Worm (Caenorhabditis elegans) whole organism, mixed stage, embryonic: ENCODE data around the gene C32B5.6.

Experiments used
- blmp-1 ChIP-seq: fragments of 150-350 bp; optimal IDR thresholded peaks from 2 replicates; lab custom pipeline; 2014; ENCODE audit warnings: missing biosample characterization, missing genetic modification characterization
- ceh-43 ChIP-seq: fragments of 200-800 bp; sonication (Bioruptor generic); optimal IDR thresholded peaks from 2 replicates; lab custom pipeline; 2018; ENCODE audit warnings: mild to moderate bottlenecking, missing genetic modification characterization, moderate library complexity, missing compliant biosample characterization
- ceh-83 ChIP-seq: fragments of 200-800 bp; sonication (Bioruptor generic); optimal IDR thresholded peaks from 2 replicates; lab custom pipeline; 2018; ENCODE audit warnings: mild to moderate bottlenecking, missing genetic modification characterization, missing compliant biosample characterization
- ces-1 ChIP-seq: fragments of 150-350 bp; optimal IDR thresholded peaks from 2 replicates; lab custom pipeline; 2014; ENCODE audit warnings: missing biosample characterization, missing genetic modification reagents, missing genetic modification characterization
- elt-1 ChIP-seq: sonication (generic microtip); optimal IDR thresholded peaks from 2 replicates; lab custom pipeline; 2017; ENCODE audit warnings: missing genetic modification characterization, mild to moderate bottlenecking, missing compliant biosample characterization, antibody characterized with exemption, moderate library complexity, borderline replicate concordance; ENCODE audit not compliant: insufficient read depth
- elt-3 ChIP-seq: fragments of 150-350 bp; optimal IDR thresholded peaks from 2 replicates; lab custom pipeline; 2014; ENCODE audit warnings: missing biosample characterization, missing genetic modification characterization
- lin-13 ChIP-seq: fragments of 150-350 bp; optimal IDR thresholded peaks from 2 replicates; lab custom pipeline; 2014; ENCODE audit warnings: missing biosample characterization, missing genetic modification characterization
- lsy-2 ChIP-seq: fragments of 150-350 bp; optimal IDR thresholded peaks from 2 replicates; lab custom pipeline; 2014; ENCODE audit warnings: missing biosample characterization, missing genetic modification characterization
- mep-1 ChIP-seq: fragments of 150-350 bp; optimal IDR thresholded peaks from 2 replicates; lab custom pipeline; 2017; ENCODE audit warnings: missing biosample characterization, missing genetic modification reagents, missing genetic modification characterization, inconsistent platforms
- nhr-28 ChIP-seq: fragments of 150-350 bp; optimal IDR thresholded peaks from 2 replicates; lab custom pipeline; 2014; ENCODE audit warnings: missing biosample characterization, missing genetic modification characterization
- nhr-76 ChIP-seq: sonication (generic microtip); optimal IDR thresholded peaks from 2 replicates; lab custom pipeline; 2017; ENCODE audit warnings: missing biosample characterization, missing genetic modification characterization
- pha-4 ChIP-seq: fragments of 150-350 bp; optimal IDR thresholded peaks from 2 replicates; lab custom pipeline; 2018; ENCODE audit warnings: missing biosample characterization, missing genetic modification reagents, missing genetic modification characterization
- unc-62 ChIP-seq: fragments of 150-350 bp; optimal IDR thresholded peaks from 2 replicates; lab custom pipeline; 2014; ENCODE audit warnings: missing biosample characterization, missing genetic modification reagents, missing genetic modification characterization

DNA sequence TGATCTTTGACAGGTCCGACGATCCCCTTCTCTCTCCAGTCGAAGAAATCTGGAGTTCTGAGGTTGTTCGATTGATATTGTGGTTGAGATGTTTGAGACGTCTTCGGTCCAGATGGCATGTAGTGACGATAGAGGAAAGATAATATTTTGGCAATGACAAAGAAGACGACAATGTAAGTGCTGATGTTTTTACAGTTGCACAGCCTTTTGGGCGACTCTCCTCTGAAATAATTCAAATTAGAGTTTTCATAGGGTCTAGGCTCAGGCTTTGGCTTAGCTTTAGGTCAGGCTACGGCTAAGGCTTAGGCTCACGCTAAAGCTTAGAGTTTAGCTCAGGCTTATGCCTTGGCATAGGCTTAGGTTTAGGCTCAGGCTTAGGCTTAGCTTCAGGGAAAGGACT, 6.2 kb upstream of the C32B5.6 start, which contains the start of gene C32B5.13:
- TF ChIP-seq mep-1 (tag; lab: Kevin White, UChicago) (no peak), elt-1 (no peak), blmp-1 (tag; lab: Kevin White, UChicago) (no peak), pha-4 (no peak), ces-1 (GFP tag; lab: Kevin White, UChicago) (no peak), lsy-2 (tag; lab: Kevin White, UChicago) (no peak), ceh-83 (GFP tag; lab: Kevin White, UChicago) (no peak), elt-3 (tag; lab: Kevin White, UChicago) (no peak), ceh-43 (GFP tag; lab: Kevin White, UChicago) (no peak), unc-62 (GFP tag; lab: Kevin White, UChicago) (no peak), nhr-28 (no peak), lin-13 (tag; lab: Kevin White, UChicago) (no peak), nhr-76 (tag; lab: Kevin White, UChicago) (no peak)
